Fruit fly (Drosophila melanogaster): Measurements from ENCODE around the gene CG4313.

CG4313 gene

dm6 chrX:2103859-2104258 lies 62.2 kb downstream of the CG4313 start:
- TF ChIP-seq Ets21C (GFP tag; optimal IDR thresholded peaks at IDR 0.05) (no peak), fkh (GFP tag; optimal IDR thresholded peaks at IDR 0.05) (peak; percentile 51)

- TF ChIP-seq CG10669 (GFP tag; optimal IDR thresholded peaks at IDR 0.05): no peak
- no peak for TF ChIP-seq Ets96B (tag; optimal IDR thresholded peaks at IDR 0.05)
- no peak for TF ChIP-seq Eip75B (GFP tag; optimal IDR thresholded peaks at IDR 0.05)
- TF ChIP-seq CG16779 (tag; optimal IDR thresholded peaks at IDR 0.05): no peak
- no peak for TF ChIP-seq fkh (GFP tag; optimal IDR thresholded peaks at IDR 0.05)
- no peak for TF ChIP-seq eg (GFP tag; IDR thresholded peaks at IDR 0.05)
Measured at dm6 chrX:2104365-2104764, 62.7 kb downstream of the CG4313 start.
